Fruit fly (Drosophila melanogaster): Measurements from ENCODE around the gene Nin.

- TF ChIP-seq psq (GFP tag; optimal IDR thresholded peaks at IDR 0.05): no peak
- no peak for TF ChIP-seq GATAd (GFP tag; optimal IDR thresholded peaks at IDR 0.05)
- no peak for TF ChIP-seq Dif (GFP tag; optimal IDR thresholded peaks at IDR 0.05; ENCODE audit: partially characterized antibody)
- no peak for TF ChIP-seq OdsH (GFP tag; optimal IDR thresholded peaks at IDR 0.05)
Measured at dm6 chr2L:5247812-5248211, 30.5 kb downstream of the Nin start.
